Fruit fly (Drosophila melanogaster): Measurements from ENCODE around the gene CG3062.

Gene CG3062

DNA sequence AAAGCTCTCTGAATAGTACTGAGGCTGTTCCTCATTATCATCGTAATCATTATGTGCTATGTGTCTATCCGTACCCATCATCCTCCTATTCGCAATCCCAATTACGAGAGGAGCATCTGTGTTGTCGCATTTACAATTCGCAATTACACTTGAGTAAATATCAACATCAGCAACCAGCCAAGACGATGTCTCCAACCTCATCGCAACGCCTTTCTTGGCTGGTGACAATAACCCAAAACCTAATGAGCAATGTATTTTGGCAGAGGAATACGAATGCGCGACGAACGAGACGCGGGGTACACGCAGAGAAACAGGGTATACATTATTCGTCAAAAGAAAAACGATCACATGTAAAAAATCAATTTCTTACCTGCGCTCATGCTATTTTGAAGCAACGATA is 34.2 kb downstream of the CG3062 start (continued):
- TF ChIP-seq CG6175 (GFP tag; IDR thresholded peaks at IDR 0.05) (no peak), Scr (GFP tag; IDR thresholded peaks at IDR 0.05; ENCODE audit: partially characterized antibody) (no peak), pzg (GFP tag; optimal IDR thresholded peaks at IDR 0.05) (no peak), kni (GFP tag; optimal IDR thresholded peaks at IDR 0.05) (no peak), row (GFP tag; IDR thresholded peaks at IDR 0.05) (no peak), emc (GFP tag; optimal IDR thresholded peaks at IDR 0.05) (no peak), Fer1 (GFP tag; optimal IDR thresholded peaks at IDR 0.05) (peak; percentile 59), grn (GFP tag; optimal IDR thresholded peaks at IDR 0.05) (no peak), CG6791 (GFP tag; IDR thresholded peaks at IDR 0.05; ENCODE audit: partially characterized antibody) (no peak), Hsf (GFP tag; optimal IDR thresholded peaks at IDR 0.05) (no peak), CG17385 (GFP tag; optimal IDR thresholded peaks at IDR 0.05) (no peak), Antp (GFP tag; optimal IDR thresholded peaks at IDR 0.05) (no peak), NC2β (GFP tag; optimal IDR thresholded peaks at IDR 0.05) (no peak), CG14050 (GFP tag; IDR thresholded peaks at IDR 0.05) (0 out of 3 replicates have a peak, but pooled peaks have one; percentile 12), pita (GFP tag; optimal IDR thresholded peaks at IDR 0.05) (no peak), Stat92E (GFP tag; optimal IDR thresholded peaks at IDR 0.05) (no peak), CG2199 (GFP tag; IDR thresholded peaks at IDR 0.05) (no peak), CG14667 (GFP tag; IDR thresholded peaks at IDR 0.05) (no peak), CG2875 (GFP tag; optimal IDR thresholded peaks at IDR 0.05) (no peak), ssp (GFP tag; IDR thresholded peaks at IDR 0.05) (no peak), fd3F (GFP tag; optimal IDR thresholded peaks at IDR 0.05) (no peak), CG3281 (GFP tag; optimal IDR thresholded peaks at IDR 0.05) (peak; percentile 62), Deaf1 (tag; optimal IDR thresholded peaks at IDR 0.05) (no peak), mirr (GFP tag; optimal IDR thresholded peaks at IDR 0.05) (no peak), CG11093 (GFP tag; IDR thresholded peaks at IDR 0.05) (no peak), Hey (tag; optimal IDR thresholded peaks at IDR 0.05) (peak; percentile 23), Mes4 (GFP tag; optimal IDR thresholded peaks at IDR 0.05) (no peak), CG14441 (GFP tag; IDR thresholded peaks at IDR 0.05) (no peak), CG8281 (tag; optimal IDR thresholded peaks at IDR 0.05) (no peak), CG13894 (tag; optimal IDR thresholded peaks at IDR 0.05) (peak; percentile 39), Hr51 (GFP tag; optimal IDR thresholded peaks at IDR 0.05) (no peak), CG17359 (tag; optimal IDR thresholded peaks at IDR 0.05) (peak; percentile 52), tll (GFP tag; optimal IDR thresholded peaks at IDR 0.05) (no peak), tgo (GFP tag; IDR thresholded peaks at IDR 0.05) (no peak), ap (GFP tag; IDR thresholded peaks at IDR 0.05) (no peak), Dfd (GFP tag; optimal IDR thresholded peaks at IDR 0.05) (no peak), CG2889 (GFP tag; IDR thresholded peaks at IDR 0.05) (no peak), CG31365 (tag; optimal IDR thresholded peaks at IDR 0.05) (no peak), CG7928 (GFP tag; optimal IDR thresholded peaks at IDR 0.05) (peak; percentile 21), D19A (tag; optimal IDR thresholded peaks at IDR 0.05) (no peak), ATbp (GFP tag; optimal IDR thresholded peaks at IDR 0.05) (peak; percentile 67), danr (GFP tag; IDR thresholded peaks at IDR 0.05) (no peak), Ada2b (GFP tag; IDR thresholded peaks at IDR 0.05) (no peak), Optix (GFP tag; IDR thresholded peaks at IDR 0.05) (no peak), CG1529 (GFP tag; optimal IDR thresholded peaks at IDR 0.05) (no peak), crc (GFP tag; optimal IDR thresholded peaks at IDR 0.05) (no peak), CG30403 (GFP tag; optimal IDR thresholded peaks at IDR 0.05) (no peak), hkb (optimal IDR thresholded peaks at IDR 0.05) (no peak), hkb (GFP tag; IDR thresholded peaks at IDR 0.05) (no peak), da (GFP tag; optimal IDR thresholded peaks at IDR 0.05) (no peak), CG2678 (tag; optimal IDR thresholded peaks at IDR 0.05) (peak; percentile 44), CG12155 (GFP tag; optimal IDR thresholded peaks at IDR 0.05) (no peak)

All from whole organism, embryonic.